Fruit fly (Drosophila melanogaster): ENCODE measurements around the gene CG31788.

DNA sequence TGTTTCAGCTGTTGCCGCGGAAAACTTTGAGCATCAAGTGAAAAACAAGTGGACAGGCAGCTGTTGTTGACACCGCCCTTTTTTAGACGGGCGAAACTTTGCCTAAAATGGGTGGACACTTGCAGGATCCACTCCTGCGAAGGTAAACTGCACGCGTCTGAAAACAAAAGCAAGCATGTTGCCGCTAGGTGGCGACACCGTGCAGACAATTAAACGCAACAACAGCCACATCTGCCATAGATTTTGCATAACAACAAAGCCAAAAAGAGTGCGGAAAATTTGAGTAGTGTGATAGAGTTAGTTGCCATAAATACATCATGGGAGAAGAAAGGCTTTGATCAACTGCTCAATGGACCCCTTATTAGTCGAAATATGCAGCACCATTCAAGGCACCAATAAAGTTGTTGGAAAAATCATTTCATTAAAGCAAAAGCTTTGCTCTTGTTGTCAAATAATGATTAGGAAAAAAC lies 36.7 kb upstream of the CG31788 start, which contains the start of gene CG5790:
- TF ChIP-seq woc (GFP tag; optimal IDR thresholded peaks at IDR 0.05) (no peak), pan (optimal IDR thresholded peaks at IDR 0.05) (no peak), lola (GFP tag; optimal IDR thresholded peaks at IDR 0.05) (no peak), OdsH (GFP tag; optimal IDR thresholded peaks at IDR 0.05) (no peak), Dfd (GFP tag; optimal IDR thresholded peaks at IDR 0.05) (no peak), psq (GFP tag; optimal IDR thresholded peaks at IDR 0.05) (no peak), Jra (GFP tag; optimal IDR thresholded peaks at IDR 0.05) (no peak), Abd-B (GFP tag; optimal IDR thresholded peaks at IDR 0.05) (no peak), fru (GFP tag; optimal IDR thresholded peaks at IDR 0.05) (no peak)
